Fruit fly (Drosophila melanogaster) Kc167 (cell line): ENCODE data around the gene sage.

ENCODE experiments used
- Myc ChIP-seq: fragments of >200 bp; optimal IDR thresholded peaks from 2 replicates; lab custom pipeline; 2017; ENCODE audit warnings: missing external identifiers
- Sin3A ChIP-seq: fragments of >200 bp; optimal IDR thresholded peaks from 2 replicates; lab custom pipeline; 2018; ENCODE audit warnings: missing external identifiers
- h ChIP-seq: fragments of >200 bp; optimal IDR thresholded peaks from 3 replicates; lab custom pipeline; 2018; ENCODE audit warnings: missing external identifiers
- insv ChIP-seq: fragments of >200 bp; optimal IDR thresholded peaks from 3 replicates; lab custom pipeline; 2018; ENCODE audit warnings: missing external identifiers
- psq ChIP-seq: fragments of >200 bp; optimal IDR thresholded peaks from 2 replicates; lab custom pipeline; 2017; ENCODE audit warnings: missing external identifiers
- ttk ChIP-seq: sonication (Bioruptor generic); optimal IDR thresholded peaks from 2 replicates; lab custom pipeline; 2017; ENCODE audit warnings: missing external identifiers

Gene sage

dm6 chr3R:9249025-9249735, 14.8 kb downstream of the sage start:
- TF ChIP-seq insv = no peak
- no peak for TF ChIP-seq Sin3A (lab: Kevin White, UChicago)
- TF ChIP-seq ttk = no peak
- TF ChIP-seq psq (lab: Kevin White, UChicago) = no peak
- TF ChIP-seq Myc (lab: Kevin White, UChicago) = no peak
- no peak for TF ChIP-seq h (lab: Kevin White, UChicago)

- TF ChIP-seq Sin3A (lab: Kevin White, UChicago) = no peak
- no peak for TF ChIP-seq insv
- no peak for TF ChIP-seq ttk
- TF ChIP-seq Myc (lab: Kevin White, UChicago) = no peak
- no peak for TF ChIP-seq h (lab: Kevin White, UChicago)
- TF ChIP-seq psq (lab: Kevin White, UChicago) = no peak
Observed at dm6 chr3R:9246879-9247621, 16.9 kb downstream of the sage start.

dm6 chr3R:9246366-9246765, 17.6 kb downstream of the sage start, which contains the start of gene CG8420:
TSS of gene CG8420 (plus strand) at chr3R:9246649.
- no peak for TF ChIP-seq Myc (lab: Kevin White, UChicago)
- no peak for TF ChIP-seq psq (lab: Kevin White, UChicago)
- TF ChIP-seq ttk = no peak
- no peak for TF ChIP-seq insv
- TF ChIP-seq h (lab: Kevin White, UChicago) = no peak
- no peak for TF ChIP-seq Sin3A (lab: Kevin White, UChicago)

- TF ChIP-seq Myc (lab: Kevin White, UChicago) = no peak
- no peak for TF ChIP-seq Sin3A (lab: Kevin White, UChicago)
- TF ChIP-seq ttk = no peak
- no peak for TF ChIP-seq insv
- no peak for TF ChIP-seq psq (lab: Kevin White, UChicago)
- no peak for TF ChIP-seq h (lab: Kevin White, UChicago)
Observed at dm6 chr3R:9245576-9246200, 18.3 kb downstream of the sage start, which contains the start of gene Vps15. TSS of gene Vps15 (minus strand) at chr3R:9245869.

- TF ChIP-seq Sin3A (lab: Kevin White, UChicago) = no peak
- TF ChIP-seq Myc (lab: Kevin White, UChicago) = no peak
- TF ChIP-seq psq (lab: Kevin White, UChicago) = no peak
- no peak for TF ChIP-seq insv
- TF ChIP-seq ttk = no peak
- no peak for TF ChIP-seq h (lab: Kevin White, UChicago)
Observed at dm6 chr3R:9240554-9240953, 23.4 kb downstream of the sage start, which contains the start of gene D1. TSS of gene D1 (minus strand) at chr3R:9240654.

dm6 chr3R:9239941-9240400, 24.0 kb downstream of the sage start:
- TF ChIP-seq psq (lab: Kevin White, UChicago) = no peak
- no peak for TF ChIP-seq ttk
- no peak for TF ChIP-seq Myc (lab: Kevin White, UChicago)
- no peak for TF ChIP-seq insv
- TF ChIP-seq h (lab: Kevin White, UChicago) = no peak
- no peak for TF ChIP-seq Sin3A (lab: Kevin White, UChicago)

dm6 chr3R:9237268-9238091, 26.5 kb downstream of the sage start, which contains the start of gene pum:
TSS of gene pum (minus strand) at chr3R:9237682.
- TF ChIP-seq insv (no peak), ttk (no peak), Sin3A (lab: Kevin White, UChicago) (no peak), psq (lab: Kevin White, UChicago) (no peak), Myc (lab: Kevin White, UChicago) (no peak), h (lab: Kevin White, UChicago) (no peak)

- TF ChIP-seq h (lab: Kevin White, UChicago) (no peak), Sin3A (lab: Kevin White, UChicago) (no peak), insv (no peak), psq (lab: Kevin White, UChicago) (no peak), ttk (no peak), Myc (lab: Kevin White, UChicago) (no peak)
Observed at dm6 chr3R:9236883-9237267, 27.1 kb downstream of the sage start.

- peak; percentile 88 for TF ChIP-seq psq (lab: Kevin White, UChicago)
- no peak for TF ChIP-seq h (lab: Kevin White, UChicago)
Observed at dm6 chr3R:9236070-9236492, 27.9 kb downstream of the sage start.

dm6 chr3R:9234756-9235255, 29.1 kb downstream of the sage start:
- TF ChIP-seq h (lab: Kevin White, UChicago) = no peak
- no peak for TF ChIP-seq psq (lab: Kevin White, UChicago)
- no peak for TF ChIP-seq insv
- TF ChIP-seq Myc (lab: Kevin White, UChicago) = no peak
- TF ChIP-seq ttk = no peak
- no peak for TF ChIP-seq Sin3A (lab: Kevin White, UChicago)

- TF ChIP-seq Myc (lab: Kevin White, UChicago) (no peak), psq (lab: Kevin White, UChicago) (no peak), insv (no peak), Sin3A (lab: Kevin White, UChicago) (no peak), h (lab: Kevin White, UChicago) (no peak), ttk (no peak)
Observed at dm6 chr3R:9233763-9234162, 30.2 kb downstream of the sage start.
